Fruit fly (Drosophila melanogaster) whole organism, wandering third instar larva: Measurements from ENCODE around the gene lmgB.

Source experiments
- Hnf4 ChIP-seq: fragments of 200-800 bp; sonication (Bioruptor generic); optimal IDR thresholded peaks from 2 replicates; lab custom pipeline; 2016; ENCODE audit warnings: missing biosample characterization, mild to moderate bottlenecking, missing genetic modification characterization
- Hr78 ChIP-seq: fragments of >200 bp; optimal IDR thresholded peaks from 2 replicates; lab custom pipeline; 2017; ENCODE audit warnings: missing biosample characterization, missing genetic modification characterization
- Mio ChIP-seq: sonication (Bioruptor generic); optimal IDR thresholded peaks from 2 replicates; lab custom pipeline; 2016; ENCODE audit warnings: missing biosample characterization, missing genetic modification characterization
- Rel ChIP-seq, 2 experiments: fragments of 200-800 bp; sonication (Bioruptor generic) in 1 of 2; optimal IDR thresholded peaks; 2 replicates in 1 of 2; 3 replicates in 1 of 2; lab custom pipeline; 2016 to 2019; ENCODE audit warnings: mild to moderate bottlenecking in 2 of 2, missing biosample characterization in 2 of 2, missing genetic modification characterization in 2 of 2, moderate library complexity in 1 of 2
- brk ChIP-seq: fragments of 200-800 bp; sonication (Bioruptor generic); optimal IDR thresholded peaks from 2 replicates; lab custom pipeline; 2016; ENCODE audit warnings: missing biosample characterization, mild to moderate bottlenecking, missing genetic modification characterization
- dl ChIP-seq, 2 experiments: fragments of 175-275, 200-275 bp in 1 of 2; fragments of 200-275 bp in 1 of 2; sonication (Bioruptor generic); optimal IDR thresholded peaks; lab custom pipeline; 2018; ENCODE audit warnings: mild to moderate bottlenecking in 2 of 2, missing biosample characterization in 2 of 2, missing genetic modification characterization in 2 of 2, moderate library complexity in 2 of 2; ENCODE audit not compliant: partially characterized antibody in 2 of 2, insufficient read depth in 1 of 2
- dmrt93B ChIP-seq: fragments of 200-800 bp; sonication (Bioruptor generic); optimal IDR thresholded peaks from 2 replicates; lab custom pipeline; 2018; ENCODE audit warnings: missing biosample characterization, mild to moderate bottlenecking, missing genetic modification characterization
- dsf ChIP-seq: sonication (Bioruptor generic); optimal IDR thresholded peaks from 2 replicates; lab custom pipeline; 2016; ENCODE audit warnings: missing biosample characterization, missing genetic modification characterization, borderline replicate concordance
- lola ChIP-seq: fragments of >200 bp; optimal IDR thresholded peaks from 2 replicates; lab custom pipeline; 2017; ENCODE audit warnings: missing biosample characterization, missing genetic modification characterization
- pan ChIP-seq: fragments of >200 bp; optimal IDR thresholded peaks from 2 replicates; lab custom pipeline; 2017
- psq ChIP-seq: fragments of 200-800 bp; sonication (Bioruptor generic); optimal IDR thresholded peaks from 3 replicates; lab custom pipeline; 2017; ENCODE audit warnings: missing biosample characterization, mild to moderate bottlenecking, missing genetic modification characterization, moderate library complexity
- rgr ChIP-seq: fragments of 200-800 bp; sonication (Bioruptor generic); optimal IDR thresholded peaks from 3 replicates; lab custom pipeline; 2016; ENCODE audit warnings: missing biosample characterization, mild to moderate bottlenecking, missing genetic modification characterization
- usp ChIP-seq: fragments of >200 bp; optimal IDR thresholded peaks from 2 replicates; lab custom pipeline; 2017; ENCODE audit warnings: missing biosample characterization, missing genetic modification characterization
- woc ChIP-seq: sonication (Bioruptor generic); optimal IDR thresholded peaks from 2 replicates; lab custom pipeline; 2016; ENCODE audit warnings: missing biosample characterization, mild to moderate bottlenecking, missing genetic modification characterization

DNA sequence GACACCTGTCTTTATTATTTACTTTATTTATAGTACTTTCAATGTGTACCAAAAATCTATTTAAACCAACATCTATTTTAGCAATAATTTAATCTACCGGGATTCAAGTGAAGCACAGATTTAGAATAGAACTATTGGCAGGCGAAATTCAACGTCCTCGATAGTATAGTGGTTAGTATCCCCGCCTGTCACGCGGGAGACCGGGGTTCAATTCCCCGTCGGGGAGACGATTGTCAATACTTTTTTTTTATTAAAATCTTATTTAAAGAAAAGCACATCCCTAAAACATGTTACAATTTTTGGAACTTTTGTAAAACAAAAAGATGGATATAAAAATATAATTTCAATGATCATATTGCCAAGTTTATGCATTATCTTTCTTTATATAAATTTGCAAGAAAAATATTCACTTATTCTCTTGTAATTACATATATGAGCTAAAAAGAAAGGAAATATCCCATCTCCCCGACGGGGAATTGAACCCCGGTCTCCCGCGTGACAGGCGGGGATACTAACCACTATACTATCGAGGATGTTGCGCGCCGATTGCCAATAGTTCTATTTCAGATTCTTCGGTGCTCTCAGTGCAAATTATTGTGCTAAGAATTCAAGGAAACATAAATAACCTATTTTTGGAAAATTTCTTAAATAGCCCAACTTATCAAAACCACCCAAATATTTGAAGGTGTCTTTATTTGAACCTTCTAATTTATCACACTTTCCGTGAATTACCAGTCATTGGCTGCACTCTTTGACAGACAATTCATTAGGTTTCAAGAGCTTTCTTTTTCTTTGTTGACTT is 46.6 kb downstream of the lmgB start, which contains the start of gene CG43796:
- no peak for TF ChIP-seq Hnf4 (GFP tag; lab: Kevin White, UChicago)
- no peak for TF ChIP-seq rgr (GFP tag; lab: Kevin White, UChicago)
- TF ChIP-seq Hr78 (GFP tag; lab: Kevin White, UChicago), result no peak
- TF ChIP-seq woc (GFP tag; lab: Kevin White, UChicago), result no peak
- TF ChIP-seq psq (GFP tag; lab: Kevin White, UChicago), result no peak
- no peak for TF ChIP-seq pan (lab: Kevin White, UChicago)
- TF ChIP-seq Rel (GFP tag; optimal IDR thresholded peaks at IDR 0.05; lab: Kevin White, UChicago), result no peak
- peak; percentile 50 for TF ChIP-seq Rel (tag; optimal IDR thresholded peaks at IDR 0.05; lab: Kevin White, UChicago)
- TF ChIP-seq dsf (GFP tag; lab: Kevin White, UChicago), result no peak
- no peak for TF ChIP-seq brk (GFP tag; lab: Kevin White, UChicago)
- TF ChIP-seq dmrt93B (GFP tag; lab: Kevin White, UChicago), result no peak
- no peak for TF ChIP-seq dl (GFP tag; optimal IDR thresholded peaks at IDR 0.05; lab: Kevin White, UChicago; ENCODE audit: insufficient read depth in 1 of 2, partially characterized antibody in 2 of 2)
- no peak for TF ChIP-seq Mio
- TF ChIP-seq usp (GFP tag; lab: Kevin White, UChicago), result no peak
- TF ChIP-seq lola (GFP tag; lab: Kevin White, UChicago), result no peak
